Worm (Caenorhabditis elegans) whole organism, L4 larva: Measurements from ENCODE around the gene vps-50.
A peak's percentile ranks its signal among the peaks of the same experiment; 100 is the strongest.

ENCODE experiments used
- F37D6.2 ChIP-seq: sonication (generic microtip); optimal IDR thresholded peaks from 2 replicates; lab custom pipeline; 2016; ENCODE audit warnings: mild to moderate bottlenecking, missing genetic modification characterization, missing compliant biosample characterization
- F44E2.7 ChIP-seq: fragments of 200-800 bp; sonication (Bioruptor generic); IDR thresholded peaks from 2 replicates; pipeline ENCODE4 v2.1.2; 2022; ENCODE audit warnings: missing genetic modification characterization, missing compliant biosample characterization
- R02D3.7 ChIP-seq: fragments of 150-350 bp; sonication (generic microtip); optimal IDR thresholded peaks from 3 replicates; lab custom pipeline; 2014; ENCODE audit warnings: missing biosample characterization, missing genetic modification characterization
- T26A8.4 ChIP-seq: fragments of 200-800 bp; sonication (Bioruptor generic); IDR thresholded peaks from 2 replicates; pipeline ENCODE4 v1.3.6; 2022; ENCODE audit warnings: missing genetic modification characterization, missing compliant biosample characterization
- Y48G9A.11 ChIP-seq: fragments of 200-800 bp; sonication (Bioruptor generic); IDR thresholded peaks from 2 replicates; pipeline ENCODE4 v1.3.6; 2022; ENCODE audit warnings: missing genetic modification reagents, missing genetic modification characterization, missing compliant biosample characterization
- Y75B8A.6 ChIP-seq: fragments of 200-800 bp; sonication (Bioruptor generic); IDR thresholded peaks from 2 replicates; pipeline ENCODE4 v1.3.6; 2022; ENCODE audit warnings: missing genetic modification reagents, missing genetic modification characterization, missing compliant biosample characterization
- ZK337.2 ChIP-seq: fragments of 200-800 bp; sonication (Bioruptor generic); IDR thresholded peaks from 2 replicates; pipeline ENCODE4 v1.3.6; 2022; ENCODE audit warnings: missing genetic modification reagents, missing genetic modification characterization, missing compliant biosample characterization
- ZK546.5 ChIP-seq, 2 experiments: sonication (generic microtip); optimal IDR thresholded peaks; 2 replicates each; lab custom pipeline; 2017; ENCODE audit warnings: missing biosample characterization in 2 of 2, missing genetic modification characterization in 2 of 2
- aha-1 ChIP-seq: fragments of 150-350 bp; peaks from one replicate; lab custom pipeline; 2014; ENCODE audit warnings: missing biosample characterization, missing genetic modification characterization
- ama-1 ChIP-seq: fragments of 150-350 bp; optimal IDR thresholded peaks from 2 replicates; lab custom pipeline; 2014; ENCODE audit warnings: inconsistent platforms, mixed read lengths
- arid-1 ChIP-seq: fragments of 200-800 bp; sonication (Bioruptor generic); conservative IDR thresholded peaks from 2 replicates; pipeline ENCODE4 v1.3.6; 2022; ENCODE audit warnings: missing genetic modification reagents, missing genetic modification characterization, missing compliant biosample characterization
- ceh-28 ChIP-seq: fragments of 150-350 bp; optimal IDR thresholded peaks from 2 replicates; lab custom pipeline; 2014; ENCODE audit warnings: missing biosample characterization, missing genetic modification reagents, missing genetic modification characterization
- ceh-44 ChIP-seq: fragments of 200-800 bp; sonication (Bioruptor generic); IDR thresholded peaks from 2 replicates; pipeline ENCODE4 v1.3.6; 2022; ENCODE audit warnings: missing genetic modification reagents, missing genetic modification characterization, missing compliant biosample characterization
- ces-1 ChIP-seq: fragments of 150-350 bp; sonication (generic microtip); optimal IDR thresholded peaks from 4 replicates; lab custom pipeline; 2014; ENCODE audit warnings: missing biosample characterization, missing genetic modification reagents, missing genetic modification characterization
- cey-2 ChIP-seq: sonication (generic microtip); optimal IDR thresholded peaks from 3 replicates; lab custom pipeline; 2017; ENCODE audit warnings: missing genetic modification characterization, mild to moderate bottlenecking, missing compliant biosample characterization, antibody characterized with exemption, borderline replicate concordance; ENCODE audit not compliant: insufficient read depth
- ctbp-1 ChIP-seq: fragments of 200-800 bp; sonication (Bioruptor generic); IDR thresholded peaks from 2 replicates; pipeline ENCODE4 v1.3.6; 2022; ENCODE audit warnings: missing genetic modification reagents, missing genetic modification characterization, missing compliant biosample characterization
- daf-8 ChIP-seq: fragments of 200-800 bp; sonication (Bioruptor generic); IDR thresholded peaks from 2 replicates; pipeline ENCODE4 v1.3.6; 2022; ENCODE audit warnings: missing genetic modification characterization, missing compliant biosample characterization
- dmd-8 ChIP-seq: fragments of 200-800 bp; sonication (Bioruptor generic); IDR thresholded peaks from 2 replicates; pipeline ENCODE4 v1.3.6; 2022; ENCODE audit warnings: missing genetic modification characterization, missing compliant biosample characterization
- dve-1 ChIP-seq: sonication (generic microtip); optimal IDR thresholded peaks from 2 replicates; lab custom pipeline; 2017; ENCODE audit warnings: antibody characterized with exemption, mild to moderate bottlenecking, missing genetic modification characterization, missing compliant biosample characterization; ENCODE audit not compliant: insufficient read depth
- egl-27 ChIP-seq: sonication (generic microtip); optimal IDR thresholded peaks from 3 replicates; lab custom pipeline; 2017; ENCODE audit warnings: missing biosample characterization, missing genetic modification reagents, missing genetic modification characterization
- fos-1 ChIP-seq: fragments of 150-350 bp; optimal IDR thresholded peaks from 2 replicates; lab custom pipeline; 2014; ENCODE audit warnings: missing biosample characterization, missing genetic modification characterization
- hlh-30 ChIP-seq: sonication (generic microtip); optimal IDR thresholded peaks from 2 replicates; lab custom pipeline; 2017; ENCODE audit warnings: antibody characterized with exemption, mild to moderate bottlenecking, missing genetic modification characterization, missing compliant biosample characterization; ENCODE audit not compliant: insufficient read depth
- lin-29 ChIP-seq: fragments of 200-800 bp; sonication (Bioruptor generic); IDR thresholded peaks from 2 replicates; pipeline ENCODE4 v1.3.6; 2022; ENCODE audit warnings: missing genetic modification reagents, missing genetic modification characterization, missing compliant biosample characterization
- madf-5 ChIP-seq, 2 experiments: fragments of 200-800 bp; sonication (Bioruptor generic); IDR thresholded peaks; 2 replicates each; pipeline ENCODE4 v1.3.6; 2022; ENCODE audit warnings: missing compliant biosample characterization in 2 of 2, missing genetic modification characterization in 2 of 2
- mdl-1 ChIP-seq, 2 experiments: fragments of 150-350 bp in 1 of 2; sonication (generic microtip) in 1 of 2; optimal IDR thresholded peaks; 2 replicates each; lab custom pipeline; 2014 to 2017; ENCODE audit warnings: missing biosample characterization in 2 of 2, missing genetic modification characterization in 2 of 2
- mdt-29 ChIP-seq: fragments of 200-800 bp; sonication (Bioruptor generic); IDR thresholded peaks from 2 replicates; pipeline ENCODE4 v1.3.6; 2022; ENCODE audit warnings: missing genetic modification reagents, missing genetic modification characterization, missing compliant biosample characterization
- nhr-102 ChIP-seq: sonication (generic microtip); optimal IDR thresholded peaks from 2 replicates; lab custom pipeline; 2016; ENCODE audit warnings: mild to moderate bottlenecking, missing genetic modification characterization, moderate library complexity, missing compliant biosample characterization
- nhr-237 ChIP-seq: sonication (generic microtip); optimal IDR thresholded peaks from 2 replicates; lab custom pipeline; 2017; ENCODE audit warnings: missing biosample characterization, missing genetic modification characterization
- nhr-25 ChIP-seq: sonication (generic microtip); optimal IDR thresholded peaks from 2 replicates; lab custom pipeline; 2017; ENCODE audit warnings: missing genetic modification characterization, mild to moderate bottlenecking, missing compliant biosample characterization, antibody characterized with exemption, moderate library complexity, borderline replicate concordance; ENCODE audit not compliant: insufficient read depth
- nhr-28 ChIP-seq: fragments of 150-350 bp; optimal IDR thresholded peaks from 2 replicates; lab custom pipeline; 2014; ENCODE audit warnings: missing biosample characterization, missing genetic modification characterization
- nhr-42 ChIP-seq: fragments of 200-800 bp; sonication (Bioruptor generic); IDR thresholded peaks from 2 replicates; pipeline ENCODE4 v1.3.6; 2022; ENCODE audit warnings: missing genetic modification characterization, missing compliant biosample characterization
- nhr-48 ChIP-seq: sonication (generic microtip); optimal IDR thresholded peaks from 2 replicates; lab custom pipeline; 2016; ENCODE audit warnings: mild to moderate bottlenecking, missing genetic modification characterization, missing compliant biosample characterization
- nhr-6 ChIP-seq: fragments of 150-350 bp; optimal IDR thresholded peaks from 2 replicates; lab custom pipeline; 2014; ENCODE audit warnings: missing biosample characterization, missing genetic modification characterization
- nhr-77 ChIP-seq: fragments of 150-350 bp; optimal IDR thresholded peaks from 2 replicates; lab custom pipeline; 2014; ENCODE audit warnings: missing biosample characterization, missing genetic modification characterization
- php-3 ChIP-seq: fragments of 200-800 bp; sonication (Bioruptor generic); IDR thresholded peaks from 2 replicates; pipeline ENCODE4 v1.3.6; 2022; ENCODE audit warnings: missing genetic modification reagents, missing genetic modification characterization, missing compliant biosample characterization
- pqm-1 ChIP-seq: sonication (generic microtip); optimal IDR thresholded peaks from 2 replicates; lab custom pipeline; 2017; ENCODE audit warnings: missing biosample characterization, missing genetic modification characterization
- rbr-2 ChIP-seq: sonication (generic microtip); optimal IDR thresholded peaks from 2 replicates; lab custom pipeline; 2016; ENCODE audit warnings: missing genotype, missing genetic modification characterization, missing compliant biosample characterization
- saeg-2 ChIP-seq: fragments of 200-800 bp; sonication (Bioruptor generic); IDR thresholded peaks from 2 replicates; pipeline ENCODE4 v1.3.6; 2022; ENCODE audit warnings: missing genetic modification reagents, missing genetic modification characterization, missing compliant biosample characterization
- sdz-12 ChIP-seq: fragments of 200-800 bp; sonication (Bioruptor generic); optimal IDR thresholded peaks from 2 replicates; lab custom pipeline; 2018; ENCODE audit warnings: mild to moderate bottlenecking, missing genetic modification characterization, missing compliant biosample characterization
- set-16 ChIP-seq: fragments of 200-800 bp; sonication (Bioruptor generic); IDR thresholded peaks from 2 replicates; pipeline ENCODE4 v1.3.6; 2022; ENCODE audit warnings: missing genetic modification reagents, missing genetic modification characterization, missing compliant biosample characterization
- skn-1 ChIP-seq: fragments of 150-350 bp; optimal IDR thresholded peaks from 2 replicates; lab custom pipeline; 2014; ENCODE audit warnings: missing biosample characterization, missing genetic modification characterization
- spr-3 ChIP-seq: fragments of 200-800 bp; sonication (Bioruptor generic); optimal IDR thresholded peaks from 2 replicates; lab custom pipeline; 2018; ENCODE audit warnings: mild to moderate bottlenecking, missing genetic modification characterization, missing compliant biosample characterization
- tra-1 ChIP-seq: fragments of 200-800 bp; sonication (Bioruptor generic); IDR thresholded peaks from 2 replicates; pipeline ENCODE4 v1.3.6; 2022; ENCODE audit warnings: missing genetic modification reagents, missing genetic modification characterization, missing compliant biosample characterization
- unc-130 ChIP-seq: sonication (generic microtip); optimal IDR thresholded peaks from 2 replicates; lab custom pipeline; 2016; ENCODE audit warnings: missing genetic modification reagents, missing genetic modification characterization, missing compliant biosample characterization
- vab-7 ChIP-seq: fragments of 200-800 bp; sonication (Bioruptor generic); IDR thresholded peaks from 2 replicates; pipeline ENCODE4 v1.3.6; 2022; ENCODE audit warnings: missing genetic modification reagents, missing genetic modification characterization, missing compliant biosample characterization
- zag-1 ChIP-seq: fragments of 150-350 bp; optimal IDR thresholded peaks from 2 replicates; lab custom pipeline; 2014; ENCODE audit warnings: missing biosample characterization, missing genetic modification characterization
- zfp-2 ChIP-seq: sonication (generic microtip); optimal IDR thresholded peaks from 2 replicates; lab custom pipeline; 2016; ENCODE audit warnings: mild to moderate bottlenecking, missing genetic modification characterization, missing compliant biosample characterization
- zfp-3 ChIP-seq: fragments of 200-800 bp; sonication (Bioruptor generic); conservative IDR thresholded peaks from 2 replicates; pipeline ENCODE4 v1.3.6; 2022; ENCODE audit warnings: missing genetic modification reagents, missing genetic modification characterization, missing compliant biosample characterization
- zip-11 ChIP-seq: fragments of 200-800 bp; sonication (Bioruptor generic); IDR thresholded peaks from 2 replicates; pipeline ENCODE4 v1.3.6; 2022; ENCODE audit warnings: missing genetic modification characterization, missing compliant biosample characterization
- ztf-7 ChIP-seq: fragments of 150-350 bp; optimal IDR thresholded peaks from 2 replicates; lab custom pipeline; 2014; ENCODE audit warnings: missing biosample characterization, missing genetic modification characterization

vps-50 gene

ce11 chrIII:10844873-10845272, 24.1 kb upstream of the vps-50 start, which contains the start of gene pde-12 (continued):
- peak; percentile 79 for TF ChIP-seq rbr-2 (tag; lab: Kevin White, UChicago)
- TF ChIP-seq mdl-1 (tag; optimal IDR thresholded peaks at IDR 0.05; lab: Kevin White, UChicago), result no peak
- TF ChIP-seq ztf-7 (tag; lab: Kevin White, UChicago), result peak; percentile 71
- peak; percentile 43 for TF ChIP-seq nhr-48 (tag; lab: Kevin White, UChicago)
- no peak for TF ChIP-seq daf-8
- TF ChIP-seq zag-1 (tag; lab: Kevin White, UChicago), result no peak
- no peak for TF ChIP-seq ceh-28 (tag; lab: Kevin White, UChicago)
- no peak for TF ChIP-seq ZK337.2 (GFP tag; lab: Robert Waterston, UW)
- TF ChIP-seq aha-1 (tag; lab: Kevin White, UChicago), result peak; percentile 89
- no peak; the same call in 1 of the 2 replicates for TF ChIP-seq tra-1 (GFP tag; lab: Robert Waterston, UW)
- no peak for TF ChIP-seq skn-1 (tag; lab: Kevin White, UChicago)
- TF ChIP-seq zfp-2 (tag; lab: Kevin White, UChicago), result peak; percentile 4
- no peak for TF ChIP-seq F44E2.7 (GFP tag; lab: Robert Waterston, UW)
- TF ChIP-seq ZK546.5 (tag; optimal IDR thresholded peaks at IDR 0.05; lab: Kevin White, UChicago), result no peak
- no peak for TF ChIP-seq ceh-44 (GFP tag; lab: Robert Waterston, UW)
- peak; percentile 61 for TF ChIP-seq hlh-30
- TF ChIP-seq zip-11 (GFP tag; lab: Robert Waterston, UW), result no peak
- peak; percentile 86 for TF ChIP-seq nhr-102
- TF ChIP-seq T26A8.4, result no peak; the same call in 1 of the 2 replicates
- TF ChIP-seq R02D3.7 (tag; lab: Kevin White, UChicago), result no peak
- TF ChIP-seq arid-1 (GFP tag; lab: Robert Waterston, UW), result 0 out of 2 replicates have a peak, but pooled peaks have one; percentile 35
- TF ChIP-seq dmd-8 (GFP tag; lab: Robert Waterston, UW), result no peak
- TF ChIP-seq saeg-2 (GFP tag; lab: Robert Waterston, UW), result 0 out of 2 replicates have a peak, but pooled peaks have one; percentile 54
- peak; percentile 63 for TF ChIP-seq spr-3 (GFP tag; lab: Kevin White, UChicago)
- peak; percentile 61 for TF ChIP-seq nhr-6 (tag; lab: Kevin White, UChicago)
- TF ChIP-seq nhr-77 (tag; lab: Kevin White, UChicago), result peak; percentile 61
- TF ChIP-seq vab-7 (GFP tag; lab: Robert Waterston, UW), result no peak

ce11 chrIII:10848858-10849257, 20.1 kb upstream of the vps-50 start, which contains the start of the genes fbxb-85 and hex-3:
fbxb-85 (minus strand) TSS chrIII:10848963.
hex-3 (plus strand) TSS chrIII:10849222.
- TF ChIP-seq egl-27 (tag; lab: Kevin White, UChicago) (no peak), ctbp-1 (GFP tag; lab: Robert Waterston, UW) (peak; percentile 84), F37D6.2 (tag; lab: Kevin White, UChicago) (peak; percentile 93), ces-1 (GFP tag; lab: Kevin White, UChicago) (peak; percentile 57), set-16 (GFP tag; lab: Robert Waterston, UW) (peak; percentile 26; the same call in 1 of the 2 replicates), zfp-2 (tag; lab: Kevin White, UChicago) (no peak), sdz-12 (GFP tag; lab: Kevin White, UChicago) (no peak), pqm-1 (no peak), dve-1 (tag; lab: Kevin White, UChicago) (peak; percentile 98), nhr-25 (tag; lab: Kevin White, UChicago) (peak; percentile 68), Y48G9A.11 (no peak), zip-11 (GFP tag; lab: Robert Waterston, UW) (no peak), mdt-29 (GFP tag; lab: Robert Waterston, UW) (peak; percentile 70), madf-5 (GFP tag; IDR thresholded peaks at IDR 0.05; lab: Robert Waterston, UW) (0 out of 4 replicates have a peak, but pooled peaks of 1 of the 2 experiments have one; percentile 38), zfp-3 (peak; percentile 84), ama-1 (lab: Kevin White, UChicago) (peak; percentile 48), lin-29 (GFP tag; lab: Robert Waterston, UW) (peak; percentile 77), unc-130 (GFP tag; lab: Kevin White, UChicago) (peak; percentile 67), fos-1 (tag; lab: Kevin White, UChicago) (no peak), Y75B8A.6 (GFP tag; lab: Robert Waterston, UW) (no peak), php-3 (GFP tag; lab: Robert Waterston, UW) (peak; percentile 82), tra-1 (GFP tag; lab: Robert Waterston, UW) (peak; percentile 47; the same call in 1 of the 2 replicates), vab-7 (GFP tag; lab: Robert Waterston, UW) (peak; percentile 60; the same call in 1 of the 2 replicates), cey-2 (no peak), nhr-28 (tag; lab: Kevin White, UChicago) (peak; percentile 51), nhr-77 (tag; lab: Kevin White, UChicago) (peak; percentile 82), nhr-237 (tag; lab: Kevin White, UChicago) (no peak), nhr-42 (GFP tag; lab: Robert Waterston, UW) (peak; percentile 93)
